Worm (Caenorhabditis elegans) whole organism, midembryonic: ENCODE results near the gene ZK1248.19.

Experiments
- flt-1 ChIP-seq: fragments of 200-800 bp; sonication (Bioruptor generic); IDR thresholded peaks from 2 replicates; pipeline ENCODE4 v1.3.6; 2022; ENCODE audit warnings: missing genetic modification characterization, missing compliant biosample characterization
- klf-2 ChIP-seq: fragments of 200-800 bp; sonication (Bioruptor generic); conservative IDR thresholded peaks from 2 replicates; pipeline ENCODE4 v1.3.6; 2022; ENCODE audit warnings: missing genetic modification reagents, missing genetic modification characterization, missing compliant biosample characterization
- med-1 ChIP-seq: sonication (generic microtip); optimal IDR thresholded peaks from 2 replicates; lab custom pipeline; 2017; ENCODE audit warnings: missing genetic modification characterization, mild to moderate bottlenecking, missing compliant biosample characterization, antibody characterized with exemption, missing genetic modification reagents; ENCODE audit not compliant: insufficient read depth
- ref-1 ChIP-seq: fragments of 200-800 bp; sonication (Bioruptor generic); conservative IDR thresholded peaks from 2 replicates; pipeline ENCODE4 v1.3.6; 2022; ENCODE audit warnings: missing genetic modification reagents, missing genetic modification characterization, missing compliant biosample characterization
- ztf-23 ChIP-seq: fragments of 200-800 bp; sonication (Bioruptor generic); IDR thresholded peaks from 2 replicates; pipeline ENCODE4 v1.3.6; 2022; ENCODE audit warnings: missing genetic modification reagents, missing genetic modification characterization, missing compliant biosample characterization
- ztf-29 ChIP-seq: fragments of 200-800 bp; sonication (Bioruptor generic); IDR thresholded peaks from 2 replicates; pipeline ENCODE4 v1.3.6; 2022; ENCODE audit warnings: missing genetic modification reagents, missing genetic modification characterization, missing compliant biosample characterization

DNA sequence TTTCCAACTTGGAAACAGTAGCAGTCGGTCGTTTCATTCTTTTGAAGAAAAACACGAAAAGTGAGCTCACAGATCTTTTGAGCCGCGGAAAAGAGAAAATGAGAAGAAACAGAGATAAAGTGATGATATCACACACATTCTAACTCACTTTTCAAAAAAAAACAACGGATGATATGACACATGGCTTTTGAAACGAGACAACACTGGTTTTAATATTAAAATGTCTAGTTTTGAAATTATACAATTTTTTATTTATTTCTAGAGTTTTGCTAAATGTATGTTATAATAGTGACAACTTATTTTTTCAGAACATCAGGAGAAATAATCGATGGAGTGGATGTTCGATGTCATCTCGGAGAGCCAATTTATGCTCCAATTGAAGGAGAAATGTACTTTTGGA, 46.7 kb downstream of the ZK1248.19 start, which contains the start of gene K05F1.14:
- TF ChIP-seq klf-2 (GFP tag; lab: Robert Waterston, UW) (no peak), ref-1 (GFP tag; lab: Robert Waterston, UW) (no peak), med-1 (GFP tag; lab: Kevin White, UChicago) (no peak), flt-1 (no peak), ztf-23 (GFP tag; lab: Robert Waterston, UW) (no peak), ztf-29 (GFP tag; lab: Robert Waterston, UW) (no peak)
